Worm (Caenorhabditis elegans): ENCODE results near the gene unc-32.

ce11 chrIII:8882333-8882732 is 23.1 kb upstream of the unc-32 start:
- TF ChIP-seq Y5F2A.4 (GFP tag; optimal IDR thresholded peaks at IDR 0.05) (no peak), ceh-28 (tag; optimal IDR thresholded peaks at IDR 0.05) (no peak), R02D3.7 (tag; optimal IDR thresholded peaks at IDR 0.05) (no peak), zag-1 (tag; optimal IDR thresholded peaks at IDR 0.05) (no peak), pqm-1 (tag; optimal IDR thresholded peaks at IDR 0.05) (no peak), nhr-237 (tag; optimal IDR thresholded peaks at IDR 0.05) (no peak), skn-1 (tag; optimal IDR thresholded peaks at IDR 0.05) (no peak), ceh-82 (tag; optimal IDR thresholded peaks at IDR 0.05) (no peak), egl-27 (tag; optimal IDR thresholded peaks at IDR 0.05) (no peak), F49E8.2 (tag; optimal IDR thresholded peaks at IDR 0.05; ENCODE audit: borderline replicate concordance) (no peak)

Measured in whole organism, L4 larva.